Worm (Caenorhabditis elegans) whole organism, mixed stage, embryonic: ENCODE measurements around the gene rgr-1.

Experiments
- M03D4.4 ChIP-seq: sonication (generic microtip); optimal IDR thresholded peaks from 2 replicates; lab custom pipeline; 2017; ENCODE audit warnings: mild to moderate bottlenecking, missing genetic modification characterization, missing compliant biosample characterization
- blmp-1 ChIP-seq: fragments of 150-350 bp; optimal IDR thresholded peaks from 2 replicates; lab custom pipeline; 2014; ENCODE audit warnings: missing biosample characterization, missing genetic modification characterization
- ceh-39 ChIP-seq: fragments of 150-350 bp; optimal IDR thresholded peaks from 2 replicates; lab custom pipeline; 2014; ENCODE audit warnings: missing biosample characterization, missing genetic modification characterization
- ceh-43 ChIP-seq: fragments of 200-800 bp; sonication (Bioruptor generic); optimal IDR thresholded peaks from 2 replicates; lab custom pipeline; 2018; ENCODE audit warnings: mild to moderate bottlenecking, missing genetic modification characterization, moderate library complexity, missing compliant biosample characterization
- ceh-83 ChIP-seq: fragments of 200-800 bp; sonication (Bioruptor generic); optimal IDR thresholded peaks from 2 replicates; lab custom pipeline; 2018; ENCODE audit warnings: mild to moderate bottlenecking, missing genetic modification characterization, missing compliant biosample characterization
- ces-1 ChIP-seq: fragments of 150-350 bp; optimal IDR thresholded peaks from 2 replicates; lab custom pipeline; 2014; ENCODE audit warnings: missing biosample characterization, missing genetic modification reagents, missing genetic modification characterization
- cnd-1 ChIP-seq: fragments of 200-800 bp; sonication (Bioruptor generic); optimal IDR thresholded peaks from 2 replicates; lab custom pipeline; 2018; ENCODE audit warnings: mild to moderate bottlenecking, missing genetic modification characterization, missing compliant biosample characterization
- drap-1 ChIP-seq: fragments of 200-800 bp; sonication (Bioruptor generic); optimal IDR thresholded peaks from 3 replicates; lab custom pipeline; 2018; ENCODE audit warnings: mild to moderate bottlenecking, missing genetic modification characterization, missing compliant biosample characterization
- elt-1 ChIP-seq: sonication (generic microtip); optimal IDR thresholded peaks from 2 replicates; lab custom pipeline; 2017; ENCODE audit warnings: missing genetic modification characterization, mild to moderate bottlenecking, missing compliant biosample characterization, antibody characterized with exemption, moderate library complexity, borderline replicate concordance; ENCODE audit not compliant: insufficient read depth
- elt-3 ChIP-seq: fragments of 150-350 bp; optimal IDR thresholded peaks from 2 replicates; lab custom pipeline; 2014; ENCODE audit warnings: missing biosample characterization, missing genetic modification characterization
- ham-2 ChIP-seq: fragments of 200-800 bp; sonication (Bioruptor generic); optimal IDR thresholded peaks from 2 replicates; lab custom pipeline; 2018; ENCODE audit warnings: mild to moderate bottlenecking, missing genetic modification characterization, missing compliant biosample characterization
- hlh-1 ChIP-seq: fragments of 150-350 bp; optimal IDR thresholded peaks from 2 replicates; lab custom pipeline; 2014; ENCODE audit warnings: missing biosample characterization, missing genetic modification reagents, missing genetic modification characterization
- lin-13 ChIP-seq: fragments of 150-350 bp; optimal IDR thresholded peaks from 2 replicates; lab custom pipeline; 2014; ENCODE audit warnings: missing biosample characterization, missing genetic modification characterization
- lin-32 ChIP-seq: fragments of 200-800 bp; sonication (Bioruptor generic); optimal IDR thresholded peaks from 2 replicates; lab custom pipeline; 2018; ENCODE audit warnings: mild to moderate bottlenecking, missing genetic modification characterization, missing compliant biosample characterization
- mab-5 ChIP-seq: fragments of 150-350 bp; optimal IDR thresholded peaks from 2 replicates; lab custom pipeline; 2014; ENCODE audit warnings: missing biosample characterization, missing genetic modification characterization
- mep-1 ChIP-seq: fragments of 150-350 bp; optimal IDR thresholded peaks from 2 replicates; lab custom pipeline; 2017; ENCODE audit warnings: missing biosample characterization, missing genetic modification reagents, missing genetic modification characterization, inconsistent platforms
- mls-2 ChIP-seq: sonication (generic microtip); optimal IDR thresholded peaks from 2 replicates; lab custom pipeline; 2016; ENCODE audit warnings: mild to moderate bottlenecking, missing genetic modification characterization, moderate library complexity, missing compliant biosample characterization
- nhr-2 ChIP-seq: fragments of 150-350 bp; optimal IDR thresholded peaks from 2 replicates; lab custom pipeline; 2014; ENCODE audit warnings: missing biosample characterization, missing genetic modification characterization
- nhr-28 ChIP-seq: fragments of 150-350 bp; optimal IDR thresholded peaks from 2 replicates; lab custom pipeline; 2014; ENCODE audit warnings: missing biosample characterization, missing genetic modification characterization
- nhr-76 ChIP-seq: sonication (generic microtip); optimal IDR thresholded peaks from 2 replicates; lab custom pipeline; 2017; ENCODE audit warnings: missing biosample characterization, missing genetic modification characterization
- pha-4 ChIP-seq: fragments of 150-350 bp; optimal IDR thresholded peaks from 2 replicates; lab custom pipeline; 2018; ENCODE audit warnings: missing biosample characterization, missing genetic modification reagents, missing genetic modification characterization
- sem-2 ChIP-seq: fragments of 200-800 bp; sonication (Bioruptor generic); optimal IDR thresholded peaks from 2 replicates; lab custom pipeline; 2018; ENCODE audit warnings: mild to moderate bottlenecking, missing genetic modification characterization, missing compliant biosample characterization
- snpc-4 ChIP-seq: fragments of 150-350 bp; optimal IDR thresholded peaks from 2 replicates; lab custom pipeline; 2014; ENCODE audit warnings: missing biosample characterization, missing genetic modification characterization
- tbx-8 ChIP-seq: fragments of 200-800 bp; sonication (Bioruptor generic); optimal IDR thresholded peaks from 2 replicates; lab custom pipeline; 2018; ENCODE audit warnings: mild to moderate bottlenecking, missing genetic modification characterization, moderate library complexity, missing compliant biosample characterization
- unc-120 ChIP-seq: sonication (generic microtip); optimal IDR thresholded peaks from 2 replicates; lab custom pipeline; 2017; ENCODE audit warnings: missing genetic modification characterization, missing compliant biosample characterization; ENCODE audit not compliant: poor library complexity, severe bottlenecking
- unc-39 ChIP-seq: fragments of 150-350 bp; optimal IDR thresholded peaks from 2 replicates; lab custom pipeline; 2014; ENCODE audit warnings: missing biosample characterization, missing genetic modification characterization
- ztf-11 ChIP-seq: fragments of 150-350 bp; optimal IDR thresholded peaks from 2 replicates; lab custom pipeline; 2014; ENCODE audit warnings: missing biosample characterization, missing genetic modification characterization

The rgr-1 gene

ce11 chrIII:9359060-9359459 is 34.5 kb upstream of the rgr-1 start, which contains the start of gene K04H4.5:
K04H4.5 (plus strand) TSS chrIII:9359360.
- TF ChIP-seq elt-1 (tag; lab: Kevin White, UChicago) = no peak
- no peak for TF ChIP-seq ceh-43 (GFP tag; lab: Kevin White, UChicago)
- TF ChIP-seq sem-2 (GFP tag; lab: Kevin White, UChicago) = no peak
- TF ChIP-seq nhr-28 (tag; lab: Kevin White, UChicago) = no peak
- no peak for TF ChIP-seq drap-1
- TF ChIP-seq unc-39 (tag; lab: Kevin White, UChicago) = no peak
- TF ChIP-seq mep-1 (tag; lab: Kevin White, UChicago) = no peak
- no peak for TF ChIP-seq unc-120 (tag; lab: Kevin White, UChicago)
- TF ChIP-seq lin-13 = no peak
- no peak for TF ChIP-seq mls-2 (tag; lab: Kevin White, UChicago)
- TF ChIP-seq ceh-83 (GFP tag; lab: Kevin White, UChicago) = no peak
- TF ChIP-seq ham-2 (GFP tag; lab: Kevin White, UChicago) = no peak
- no peak for TF ChIP-seq ceh-39 (tag; lab: Kevin White, UChicago)
- TF ChIP-seq hlh-1 (tag; lab: Kevin White, UChicago) = no peak

- no peak for TF ChIP-seq drap-1
- TF ChIP-seq nhr-2 (tag; lab: Kevin White, UChicago) = no peak
- TF ChIP-seq elt-1 (tag; lab: Kevin White, UChicago) = no peak
- TF ChIP-seq M03D4.4 (tag; lab: Kevin White, UChicago) = no peak
- TF ChIP-seq mab-5 (tag; lab: Kevin White, UChicago) = no peak
- no peak for TF ChIP-seq unc-39 (tag; lab: Kevin White, UChicago)
- TF ChIP-seq tbx-8 (GFP tag; lab: Kevin White, UChicago) = no peak
- TF ChIP-seq ceh-83 (GFP tag; lab: Kevin White, UChicago) = no peak
- TF ChIP-seq, all 35 proteins: peak for 0
Observed at ce11 chrIII:9361228-9361627, 32.3 kb upstream of the rgr-1 start, which contains the start of gene flp-25. flp-25 (plus strand) TSS chrIII:9361528.

ce11 chrIII:9366376-9366775 is 27.2 kb upstream of the rgr-1 start:
- no peak for TF ChIP-seq tbx-8 (GFP tag; lab: Kevin White, UChicago)
- no peak for TF ChIP-seq nhr-2 (tag; lab: Kevin White, UChicago)
- TF ChIP-seq cnd-1 (tag; lab: Kevin White, UChicago) = no peak
- TF ChIP-seq lin-13 = no peak
- TF ChIP-seq lin-32 (GFP tag; lab: Kevin White, UChicago) = no peak
- TF ChIP-seq mls-2 (tag; lab: Kevin White, UChicago) = no peak
- no peak for TF ChIP-seq pha-4 (tag; lab: Kevin White, UChicago)
- no peak for TF ChIP-seq blmp-1
- no peak for TF ChIP-seq elt-1 (tag; lab: Kevin White, UChicago)

ce11 chrIII:9366971-9367370 is 26.6 kb upstream of the rgr-1 start, which contains the start of gene crn-6:
crn-6 (plus strand) TSS chrIII:9367271.
- TF ChIP-seq pha-4 (tag; lab: Kevin White, UChicago) = no peak
- no peak for TF ChIP-seq nhr-2 (tag; lab: Kevin White, UChicago)
- TF ChIP-seq ztf-11 (tag; lab: Kevin White, UChicago) = no peak
- no peak for TF ChIP-seq M03D4.4 (tag; lab: Kevin White, UChicago)
- TF ChIP-seq nhr-28 (tag; lab: Kevin White, UChicago) = no peak
- TF ChIP-seq elt-3 = no peak
- TF ChIP-seq elt-1 (tag; lab: Kevin White, UChicago) = no peak
- TF ChIP-seq drap-1 = no peak
- no peak for TF ChIP-seq tbx-8 (GFP tag; lab: Kevin White, UChicago)
- TF ChIP-seq lin-32 (GFP tag; lab: Kevin White, UChicago) = no peak
- TF ChIP-seq mls-2 (tag; lab: Kevin White, UChicago) = no peak
- no peak for TF ChIP-seq hlh-1 (tag; lab: Kevin White, UChicago)

ce11 chrIII:9373779-9374178 is 19.8 kb upstream of the rgr-1 start:
- TF ChIP-seq cnd-1 (tag; lab: Kevin White, UChicago) = no peak
- TF ChIP-seq nhr-2 (tag; lab: Kevin White, UChicago) = no peak
- TF ChIP-seq mls-2 (tag; lab: Kevin White, UChicago) = no peak
- TF ChIP-seq lin-32 (GFP tag; lab: Kevin White, UChicago) = no peak
- TF ChIP-seq ces-1 (GFP tag; lab: Kevin White, UChicago) = no peak
- no peak for TF ChIP-seq blmp-1
- no peak for TF ChIP-seq pha-4 (tag; lab: Kevin White, UChicago)
- no peak for TF ChIP-seq mep-1 (tag; lab: Kevin White, UChicago)
- no peak for TF ChIP-seq elt-3
- TF ChIP-seq mab-5 (tag; lab: Kevin White, UChicago) = no peak
- no peak for TF ChIP-seq tbx-8 (GFP tag; lab: Kevin White, UChicago)
- no peak for TF ChIP-seq nhr-76
- no peak for TF ChIP-seq drap-1
- TF ChIP-seq snpc-4 (tag; lab: Kevin White, UChicago) = no peak
- no peak for TF ChIP-seq ceh-43 (GFP tag; lab: Kevin White, UChicago)
- TF ChIP-seq elt-1 (tag; lab: Kevin White, UChicago) = no peak
- no peak for TF ChIP-seq M03D4.4 (tag; lab: Kevin White, UChicago)
- no peak for TF ChIP-seq sem-2 (GFP tag; lab: Kevin White, UChicago)
- TF ChIP-seq, all 35 proteins: peak for 0
